Fruit fly (Drosophila melanogaster) whole organism, wandering third instar larva: ENCODE measurements around the gene mRpL10.

Experiments used
- CrebA ChIP-seq: fragments of 200-800 bp; sonication (Bioruptor generic); optimal IDR thresholded peaks from 2 replicates; lab custom pipeline; 2016; ENCODE audit warnings: missing biosample characterization, mild to moderate bottlenecking, missing genetic modification characterization, borderline replicate concordance
- Dfd ChIP-seq: fragments of >200 bp; optimal IDR thresholded peaks from 2 replicates; lab custom pipeline; 2017; ENCODE audit warnings: missing biosample characterization, missing genetic modification characterization
- Hr78 ChIP-seq: fragments of >200 bp; optimal IDR thresholded peaks from 2 replicates; lab custom pipeline; 2017; ENCODE audit warnings: missing biosample characterization, missing genetic modification characterization
- Hr83 ChIP-seq: fragments of 200-300 bp; sonication (Bioruptor generic); optimal IDR thresholded peaks from 2 replicates; lab custom pipeline; 2016; ENCODE audit warnings: missing biosample characterization, mild to moderate bottlenecking, missing genetic modification characterization, moderate library complexity; ENCODE audit not compliant: poor library complexity, severe bottlenecking
- OdsH ChIP-seq: fragments of 200-800 bp; sonication (Bioruptor generic); optimal IDR thresholded peaks from 2 replicates; lab custom pipeline; 2016; ENCODE audit warnings: missing biosample characterization, mild to moderate bottlenecking, missing genetic modification characterization
- Vsx2 ChIP-seq: fragments of 200-300, 225-300 bp; sonication (Bioruptor generic); optimal IDR thresholded peaks from 2 replicates; lab custom pipeline; 2018; ENCODE audit warnings: missing biosample characterization, missing genetic modification characterization; ENCODE audit not compliant: partially characterized antibody
- fru ChIP-seq: fragments of 200-800 bp; sonication (Bioruptor generic); optimal IDR thresholded peaks from 3 replicates; lab custom pipeline; 2016; ENCODE audit warnings: missing biosample characterization, mild to moderate bottlenecking, missing genetic modification characterization
- usp ChIP-seq: fragments of >200 bp; optimal IDR thresholded peaks from 2 replicates; lab custom pipeline; 2017; ENCODE audit warnings: missing biosample characterization, missing genetic modification characterization

DNA sequence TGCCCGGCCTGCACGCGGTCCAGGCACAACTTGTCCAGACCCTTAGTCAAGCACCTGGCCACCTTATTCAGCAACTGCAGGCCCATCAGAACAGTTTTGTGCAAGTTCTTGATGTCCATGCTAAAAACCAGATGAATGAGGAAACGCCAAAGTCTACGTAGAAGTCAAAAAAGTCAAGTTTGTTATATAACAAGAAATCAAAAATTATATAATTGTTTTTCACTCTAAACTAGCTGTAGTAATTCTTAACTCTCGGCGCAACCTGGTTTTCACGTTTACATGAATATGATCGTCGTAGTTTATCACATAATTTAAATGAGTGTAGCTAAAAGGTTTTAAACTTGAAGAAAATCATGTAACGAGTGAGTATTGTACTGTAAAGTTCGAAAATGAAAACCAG is 978 bp downstream of the mRpL10 start:
- TF ChIP-seq usp (GFP tag; lab: Kevin White, UChicago) (no peak), Vsx2 (no peak), Dfd (GFP tag; lab: Kevin White, UChicago) (no peak), Hr83 (GFP tag; lab: Kevin White, UChicago) (no peak), OdsH (GFP tag; lab: Kevin White, UChicago) (no peak), CrebA (GFP tag; lab: Kevin White, UChicago) (no peak), fru (no peak), Hr78 (no peak)
